Fruit fly (Drosophila melanogaster) whole organism, embryonic: ENCODE data around the gene Pk34A.

Source experiments
- Ada2b ChIP-seq: fragments of 200-800 bp; sonication (Bioruptor generic); IDR thresholded peaks from 2 replicates; pipeline ENCODE4 v1.3.6; 2022; ENCODE audit warnings: missing biosample characterization, missing genetic modification characterization
- C15 ChIP-seq: fragments of 200-800 bp; sonication (Bioruptor generic); IDR thresholded peaks from 3 replicates; pipeline ENCODE4 v1.3.6; 2022; ENCODE audit warnings: missing biosample characterization, missing genetic modification characterization
- CG10979 ChIP-seq: fragments of 200-800 bp; sonication (Bioruptor generic); optimal IDR thresholded peaks from 2 replicates; lab custom pipeline; 2018; ENCODE audit warnings: missing biosample characterization, mild to moderate bottlenecking, missing genetic modification characterization, moderate library complexity
- CG11504 ChIP-seq: fragments of 200-800 bp; sonication (Bioruptor generic); optimal IDR thresholded peaks from 3 replicates; lab custom pipeline; 2019; ENCODE audit warnings: missing biosample characterization, mild to moderate bottlenecking, missing genetic modification characterization, moderate library complexity
- CG14667 ChIP-seq: fragments of 200-800 bp; sonication (Bioruptor generic); IDR thresholded peaks from 2 replicates; pipeline ENCODE4 v1.3.6; 2022; ENCODE audit warnings: missing biosample characterization, missing genetic modification characterization
- CG1647 ChIP-seq: fragments of 200-800 bp; sonication (Bioruptor generic); optimal IDR thresholded peaks from 3 replicates; lab custom pipeline; 2016; ENCODE audit warnings: missing biosample characterization, missing genetic modification characterization
- CG17361 ChIP-seq: fragments of 200-800 bp; sonication (Bioruptor generic); IDR thresholded peaks from 3 replicates; pipeline ENCODE4 v1.3.6; 2022; ENCODE audit warnings: missing biosample characterization, missing genetic modification characterization
- CG18011 ChIP-seq: fragments of 200-800 bp; sonication (Bioruptor generic); optimal IDR thresholded peaks from 2 replicates; lab custom pipeline; 2017; ENCODE audit warnings: missing biosample characterization, missing genetic modification characterization, mild to moderate bottlenecking, moderate library complexity, missing genotype
- CG2129 ChIP-seq: fragments of 200-800 bp; sonication (Bioruptor generic); IDR thresholded peaks from 2 replicates; pipeline ENCODE4 v1.3.6; 2022; ENCODE audit warnings: missing biosample characterization, missing genetic modification characterization; ENCODE audit not compliant: partially characterized antibody
- CG3065 ChIP-seq: fragments of 200-800 bp; sonication (Bioruptor generic); optimal IDR thresholded peaks from 2 replicates; lab custom pipeline; 2016; ENCODE audit warnings: missing biosample characterization, missing genetic modification characterization
- CG6683 ChIP-seq: fragments of 200-800 bp; sonication (Bioruptor generic); optimal IDR thresholded peaks from 2 replicates; lab custom pipeline; 2017; ENCODE audit warnings: missing biosample characterization, mild to moderate bottlenecking, missing genetic modification characterization, missing genetic modification reagents
- CG6813 ChIP-seq: fragments of 200-800 bp; sonication (Bioruptor generic); optimal IDR thresholded peaks from 2 replicates; lab custom pipeline; 2017; ENCODE audit warnings: missing biosample characterization, missing genetic modification characterization, mild to moderate bottlenecking, moderate library complexity, missing genetic modification reagents
- CG9876 ChIP-seq: fragments of 200-800 bp; sonication (Bioruptor generic); optimal IDR thresholded peaks from 2 replicates; lab custom pipeline; 2016; ENCODE audit warnings: missing biosample characterization, missing genetic modification characterization
- CkIIα-i1 ChIP-seq: fragments of 200-800 bp; sonication (Bioruptor generic); IDR thresholded peaks from 2 replicates; pipeline ENCODE4 v1.3.6; 2022; ENCODE audit warnings: missing biosample characterization, missing genetic modification characterization
- Deaf1 ChIP-seq: fragments of 200-800 bp; optimal IDR thresholded peaks from 3 replicates; lab custom pipeline; 2019; ENCODE audit warnings: missing biosample characterization, mild to moderate bottlenecking, missing genetic modification characterization, moderate library complexity
- Doc2 ChIP-seq: fragments of 200-800 bp; sonication (Bioruptor generic); IDR thresholded peaks from 2 replicates; pipeline ENCODE4 v1.3.6; 2022; ENCODE audit warnings: missing biosample characterization, missing genetic modification characterization
- Ets65A ChIP-seq: fragments of 200-800 bp; sonication (Bioruptor generic); peaks from one replicate; lab custom pipeline; 2016; ENCODE audit warnings: missing biosample characterization, missing genetic modification characterization
- Gsc ChIP-seq: fragments of 200-800 bp; sonication (Bioruptor generic); IDR thresholded peaks from 2 replicates; pipeline ENCODE4 v1.3.6; 2022; ENCODE audit warnings: missing biosample characterization, missing genetic modification characterization
- H15 ChIP-seq: fragments of 200-800 bp; sonication (Bioruptor generic); IDR thresholded peaks from 3 replicates; pipeline ENCODE4 v1.3.6; 2022; ENCODE audit warnings: missing biosample characterization, missing genetic modification characterization
- NC2α ChIP-seq: fragments of 200-800 bp; sonication (Bioruptor generic); optimal IDR thresholded peaks from 2 replicates; lab custom pipeline; 2016; ENCODE audit warnings: missing biosample characterization, missing genetic modification characterization
- Oli ChIP-seq: fragments of 200-800 bp; sonication (Bioruptor generic); optimal IDR thresholded peaks from 2 replicates; lab custom pipeline; 2018; ENCODE audit warnings: missing biosample characterization, mild to moderate bottlenecking, missing genetic modification characterization, moderate library complexity
- Opbp ChIP-seq: fragments of 200-800 bp; sonication (Bioruptor generic); IDR thresholded peaks from 3 replicates; pipeline ENCODE4 v1.3.6; 2022; ENCODE audit warnings: missing biosample characterization, missing genetic modification characterization; ENCODE audit not compliant: partially characterized antibody
- Sox102F ChIP-seq: fragments of 200-800 bp; sonication (Bioruptor generic); optimal IDR thresholded peaks from 2 replicates; lab custom pipeline; 2018; ENCODE audit warnings: missing biosample characterization, mild to moderate bottlenecking, missing genetic modification characterization, moderate library complexity
- Sry-β ChIP-seq: fragments of 200-800 bp; sonication (Bioruptor generic); optimal IDR thresholded peaks from 2 replicates; lab custom pipeline; 2018; ENCODE audit warnings: missing biosample characterization, mild to moderate bottlenecking, missing genetic modification characterization, moderate library complexity
- Xrp1 ChIP-seq: fragments of 200-800 bp; sonication (Bioruptor generic); IDR thresholded peaks from 2 replicates; pipeline ENCODE4 v1.3.6; 2022; ENCODE audit warnings: missing biosample characterization, missing genetic modification characterization
- az2 ChIP-seq: fragments of 200-800 bp; sonication (Bioruptor generic); optimal IDR thresholded peaks from 3 replicates; lab custom pipeline; 2016; ENCODE audit warnings: missing biosample characterization, missing genetic modification characterization
- caup ChIP-seq: fragments of 200-800 bp; sonication (Bioruptor generic); optimal IDR thresholded peaks from 3 replicates; lab custom pipeline; 2017; ENCODE audit warnings: missing biosample characterization, mild to moderate bottlenecking, missing genetic modification characterization, moderate library complexity; ENCODE audit not compliant: severe bottlenecking
- chinmo ChIP-seq: fragments of 200-800 bp; sonication (Bioruptor generic); IDR thresholded peaks from 4 replicates; pipeline ENCODE4 v1.3.6; 2022; ENCODE audit warnings: missing biosample characterization, missing genetic modification characterization; ENCODE audit not compliant: partially characterized antibody
- chn ChIP-seq: fragments of 200-800 bp; sonication (Bioruptor generic); optimal IDR thresholded peaks from 2 replicates; lab custom pipeline; 2016; ENCODE audit warnings: missing biosample characterization, missing genetic modification characterization
- dan ChIP-seq: fragments of 200-800 bp; sonication (Bioruptor generic); IDR thresholded peaks from 2 replicates; pipeline ENCODE4 v1.3.6; 2022; ENCODE audit warnings: missing biosample characterization, missing genetic modification characterization
- danr ChIP-seq: fragments of 200-800 bp; sonication (Bioruptor generic); IDR thresholded peaks from 2 replicates; pipeline ENCODE4 v1.3.6; 2022; ENCODE audit warnings: missing biosample characterization, missing genetic modification characterization
- dati ChIP-seq: fragments of 200-800 bp; sonication (Bioruptor generic); IDR thresholded peaks from 2 replicates; pipeline ENCODE4 v1.3.6; 2022; ENCODE audit warnings: missing biosample characterization, missing genetic modification characterization
- exex ChIP-seq: fragments of 200-800 bp; sonication (Bioruptor generic); optimal IDR thresholded peaks from 4 replicates; lab custom pipeline; 2018; ENCODE audit warnings: missing biosample characterization, mild to moderate bottlenecking, missing genetic modification characterization, moderate library complexity
- gcm ChIP-seq: fragments of 200-800 bp; sonication (Bioruptor generic); optimal IDR thresholded peaks from 2 replicates; lab custom pipeline; 2019; ENCODE audit warnings: missing biosample characterization, mild to moderate bottlenecking, missing genetic modification characterization, moderate library complexity
- hb ChIP-seq: fragments of 200-800 bp; sonication (Bioruptor generic); IDR thresholded peaks from 3 replicates; pipeline ENCODE4 v1.3.6; 2022; ENCODE audit warnings: missing biosample characterization, missing genetic modification characterization; ENCODE audit not compliant: partially characterized antibody
- hbn ChIP-seq: fragments of 200-800 bp; sonication (Bioruptor generic); IDR thresholded peaks from 2 replicates; pipeline ENCODE4 v1.3.6; 2022; ENCODE audit warnings: missing biosample characterization, missing genetic modification characterization; ENCODE audit not compliant: partially characterized antibody
- lmd ChIP-seq: fragments of 200-800 bp; sonication (Bioruptor generic); IDR thresholded peaks from 2 replicates; pipeline ENCODE4 v1.3.6; 2022; ENCODE audit warnings: missing biosample characterization, missing genetic modification characterization
- luna ChIP-seq: fragments of 200-800 bp; sonication (Bioruptor generic); optimal IDR thresholded peaks from 2 replicates; lab custom pipeline; 2016; ENCODE audit warnings: missing biosample characterization, missing genetic modification characterization
- nau ChIP-seq: fragments of 200-800 bp; sonication (Bioruptor generic); optimal IDR thresholded peaks from 3 replicates; lab custom pipeline; 2017; ENCODE audit warnings: missing biosample characterization, mild to moderate bottlenecking, missing genetic modification characterization, missing genetic modification reagents
- odd ChIP-seq: fragments of 200-800 bp; sonication (Bioruptor generic); optimal IDR thresholded peaks from 2 replicates; lab custom pipeline; 2017; ENCODE audit warnings: missing biosample characterization, mild to moderate bottlenecking, missing genetic modification characterization
- org-1 ChIP-seq: fragments of 200-800 bp; sonication (Bioruptor generic); optimal IDR thresholded peaks from 2 replicates; lab custom pipeline; 2017; ENCODE audit warnings: missing biosample characterization, missing genetic modification characterization
- pzg ChIP-seq: fragments of 200-800 bp; sonication (Bioruptor generic); optimal IDR thresholded peaks from 3 replicates; lab custom pipeline; 2018; ENCODE audit warnings: missing biosample characterization, mild to moderate bottlenecking, missing genetic modification characterization, moderate library complexity
- row ChIP-seq: fragments of 200-800 bp; sonication (Bioruptor generic); IDR thresholded peaks from 3 replicates; pipeline ENCODE4 v1.3.6; 2022; ENCODE audit warnings: missing biosample characterization, missing genetic modification characterization
- salm ChIP-seq: fragments of 200-800 bp; sonication (Bioruptor generic); optimal IDR thresholded peaks from 2 replicates; lab custom pipeline; 2018; ENCODE audit warnings: missing biosample characterization, mild to moderate bottlenecking, missing genetic modification characterization
- schlank ChIP-seq: fragments of 200-800 bp; sonication (Bioruptor generic); optimal IDR thresholded peaks from 2 replicates; lab custom pipeline; 2018; ENCODE audit warnings: missing biosample characterization, mild to moderate bottlenecking, missing genetic modification characterization
- shn ChIP-seq: fragments of 200-800 bp; sonication (Bioruptor generic); optimal IDR thresholded peaks from 3 replicates; lab custom pipeline; 2016; ENCODE audit warnings: missing biosample characterization, missing genetic modification characterization
- slbo ChIP-seq: fragments of 200-800 bp; sonication (Bioruptor generic); IDR thresholded peaks from 2 replicates; pipeline ENCODE4 v1.3.6; 2022; ENCODE audit warnings: missing biosample characterization, missing genetic modification characterization
- tio ChIP-seq: fragments of 200-800 bp; sonication (Bioruptor generic); optimal IDR thresholded peaks from 2 replicates; lab custom pipeline; 2017; ENCODE audit warnings: missing biosample characterization, missing genetic modification characterization, inconsistent platforms
- tup ChIP-seq: fragments of 200-800 bp; sonication (Bioruptor generic); optimal IDR thresholded peaks from 2 replicates; lab custom pipeline; 2016; ENCODE audit warnings: missing biosample characterization, mild to moderate bottlenecking, missing genetic modification characterization, moderate library complexity
- zfh1 ChIP-seq: fragments of 200-800 bp; sonication (Bioruptor generic); IDR thresholded peaks from 3 replicates; pipeline ENCODE4 v1.3.6; 2022; ENCODE audit warnings: missing biosample characterization, missing genetic modification characterization

The Pk34A gene

DNA sequence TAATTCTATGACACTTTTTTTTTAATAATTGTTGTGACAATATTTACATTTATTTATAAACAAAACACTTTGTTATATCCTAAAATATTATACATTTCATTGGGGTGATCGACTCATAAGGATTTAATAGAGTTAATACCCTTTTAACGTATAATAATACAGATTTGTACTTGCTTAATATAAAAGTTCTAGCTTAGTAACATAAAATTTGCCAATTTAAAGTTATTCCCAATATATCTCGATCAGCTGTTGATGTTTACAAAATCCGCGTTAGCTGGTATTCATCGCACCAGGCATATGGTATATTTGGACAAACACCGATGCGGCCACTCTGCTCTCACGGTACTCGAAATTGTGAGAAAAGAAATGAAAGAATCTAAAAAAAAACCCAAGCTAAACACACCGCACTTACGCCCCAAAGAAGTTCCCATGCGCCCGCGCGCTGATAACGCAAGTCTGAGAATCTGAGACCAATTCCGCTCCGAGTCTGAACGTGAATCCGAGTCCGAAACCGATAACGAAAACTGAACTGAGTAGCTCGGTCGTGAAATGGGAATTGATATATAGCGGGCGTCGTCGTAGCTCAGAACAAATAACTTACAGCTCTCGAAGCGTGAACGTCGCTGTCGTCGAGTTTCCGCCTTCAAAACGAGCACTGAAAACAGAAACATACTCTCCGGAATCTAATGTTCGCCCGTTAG, 45.0 kb downstream of the Pk34A start, which contains the start of gene Pect (continued):
- no peak for TF ChIP-seq tup
- TF ChIP-seq dan (GFP tag; lab: Robert Waterston, UW) = no peak
- no peak for TF ChIP-seq CG17361 (GFP tag; lab: Robert Waterston, UW)
- no peak for TF ChIP-seq zfh1 (GFP tag; lab: Robert Waterston, UW)
- TF ChIP-seq luna (GFP tag; lab: Kevin White, UChicago) = no peak
- no peak for TF ChIP-seq CG3065 (GFP tag; lab: Kevin White, UChicago)
- no peak for TF ChIP-seq Sry-β (GFP tag; lab: Kevin White, UChicago)
- TF ChIP-seq chinmo = peak; percentile 89; the same call in 3 of the 4 replicates
- TF ChIP-seq CG11504 (tag; lab: Kevin White, UChicago) = no peak
- TF ChIP-seq CG6813 (GFP tag; lab: Kevin White, UChicago) = no peak
- TF ChIP-seq hbn (GFP tag; lab: Robert Waterston, UW) = peak; percentile 54
- no peak for TF ChIP-seq shn
- no peak for TF ChIP-seq odd
- TF ChIP-seq caup (GFP tag; lab: Kevin White, UChicago) = peak; percentile 30
- TF ChIP-seq lmd (GFP tag; lab: Robert Waterston, UW) = no peak
- no peak for TF ChIP-seq C15 (GFP tag; lab: Robert Waterston, UW)
- peak; percentile 58 for TF ChIP-seq pzg (GFP tag; lab: Kevin White, UChicago)
- TF ChIP-seq slbo (GFP tag; lab: Robert Waterston, UW) = peak; percentile 73
- no peak for TF ChIP-seq CG14667 (GFP tag; lab: Robert Waterston, UW)
- TF ChIP-seq salm (tag; lab: Kevin White, UChicago) = no peak
- peak; percentile 81 for TF ChIP-seq row
- TF ChIP-seq exex = no peak
- TF ChIP-seq CG10979 = no peak
- no peak for TF ChIP-seq CG1647
- TF ChIP-seq Ets65A = no peak
- TF ChIP-seq CG9876 = no peak
- no peak for TF ChIP-seq Gsc
- no peak for TF ChIP-seq chn (GFP tag; lab: Kevin White, UChicago)
- TF ChIP-seq hb = no peak
- peak; percentile 16 for TF ChIP-seq schlank
- peak; percentile 95 for TF ChIP-seq Deaf1 (tag; lab: Kevin White, UChicago)
- no peak for TF ChIP-seq Doc2 (GFP tag; lab: Robert Waterston, UW)
- no peak for TF ChIP-seq Ada2b (GFP tag; lab: Robert Waterston, UW)
- no peak for TF ChIP-seq CG6683 (GFP tag; lab: Kevin White, UChicago)
- TF ChIP-seq dati (GFP tag; lab: Robert Waterston, UW) = no peak
- TF ChIP-seq tio (GFP tag; lab: Kevin White, UChicago) = no peak
- TF ChIP-seq nau (GFP tag; lab: Kevin White, UChicago) = no peak
- TF ChIP-seq Oli = no peak
- peak; percentile 8 for TF ChIP-seq CG18011 (GFP tag; lab: Kevin White, UChicago)
- no peak for TF ChIP-seq az2 (GFP tag; lab: Kevin White, UChicago)
- no peak for TF ChIP-seq Sox102F (GFP tag; lab: Kevin White, UChicago)
- TF ChIP-seq CG2129 (GFP tag; lab: Robert Waterston, UW) = no peak; the same call in 1 of the 2 replicates
- no peak for TF ChIP-seq org-1 (GFP tag; lab: Kevin White, UChicago)
- TF ChIP-seq danr (GFP tag; lab: Robert Waterston, UW) = no peak
- TF ChIP-seq CkIIα-i1 (GFP tag; lab: Robert Waterston, UW) = no peak
- peak; percentile 8 for TF ChIP-seq NC2α
- no peak for TF ChIP-seq gcm (GFP tag; lab: Kevin White, UChicago)
- TF ChIP-seq H15 = no peak
- peak; percentile 19; the same call in 1 of the 2 replicates for TF ChIP-seq Xrp1 (GFP tag; lab: Robert Waterston, UW)
- peak; percentile 63; the same call in 2 of the 3 replicates for TF ChIP-seq Opbp (GFP tag; lab: Robert Waterston, UW)
